Fruit fly (Drosophila melanogaster): ENCODE results near the gene CG7099.

CG7099 gene

DNA sequence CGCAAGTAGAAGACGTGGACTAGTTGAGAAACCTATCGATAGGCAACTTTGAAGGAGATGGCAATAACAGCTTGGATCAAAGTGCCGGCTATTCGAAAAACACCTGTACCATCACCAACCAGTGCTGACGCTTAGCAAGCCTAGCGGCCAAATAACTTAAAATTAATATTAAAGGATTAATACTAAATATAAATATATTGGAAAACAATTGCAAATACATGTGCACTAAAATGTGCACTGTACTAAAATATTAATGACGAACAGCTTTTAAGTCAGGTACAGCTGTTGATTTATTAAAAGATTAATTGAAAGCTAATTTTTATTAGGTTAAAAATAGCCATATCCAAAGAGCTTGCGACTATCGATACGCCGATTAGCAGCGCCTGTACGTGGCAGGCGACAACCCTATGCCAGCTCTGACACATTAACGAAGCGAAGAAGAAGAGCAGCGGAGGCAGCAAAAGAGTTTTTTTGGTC is 8.8 kb upstream of the CG7099 start, which contains the start of the genes CG9302 and beta'COP (continued):
- TF ChIP-seq pfk (GFP tag; optimal IDR thresholded peaks at IDR 0.05) (no peak), CG1832 (GFP tag; optimal IDR thresholded peaks at IDR 0.05) (no peak), CG15073 (GFP tag; optimal IDR thresholded peaks at IDR 0.05) (no peak), CG11085 (GFP tag; IDR thresholded peaks at IDR 0.05) (peak; percentile 50; the same call in 1 of the 2 replicates), Asciz (GFP tag; optimal IDR thresholded peaks at IDR 0.05) (no peak), CG7372 (GFP tag; IDR thresholded peaks at IDR 0.05) (no peak; the same call in 1 of the 2 replicates), HLH3B (GFP tag; IDR thresholded peaks at IDR 0.05) (no peak), Opbp (GFP tag; IDR thresholded peaks at IDR 0.05; ENCODE audit: partially characterized antibody) (peak; percentile 68), Dad (GFP tag; optimal IDR thresholded peaks at IDR 0.05) (peak; percentile 14), Taf1 (GFP tag; IDR thresholded peaks at IDR 0.05) (0 out of 2 replicates have a peak, but pooled peaks have one; percentile 24), disco-r (GFP tag; optimal IDR thresholded peaks at IDR 0.05) (no peak), seq (GFP tag; IDR thresholded peaks at IDR 0.05) (no peak), repo (GFP tag; optimal IDR thresholded peaks at IDR 0.05) (no peak), CG10431 (GFP tag; optimal IDR thresholded peaks at IDR 0.05) (peak; percentile 17), NFAT (GFP tag; IDR thresholded peaks at IDR 0.05) (no peak), Oli (tag; optimal IDR thresholded peaks at IDR 0.05) (peak; percentile 59), CG17612 (GFP tag; IDR thresholded peaks at IDR 0.05) (no peak), rib (GFP tag; IDR thresholded peaks at IDR 0.05) (0 out of 2 replicates have a peak, but pooled peaks have one; percentile 23), CG15479 (GFP tag; optimal IDR thresholded peaks at IDR 0.05) (no peak), CG11695 (GFP tag; IDR thresholded peaks at IDR 0.05) (no peak), Neu2 (GFP tag; optimal IDR thresholded peaks at IDR 0.05; ENCODE audit: borderline replicate concordance) (no peak), CG8924 (tag; optimal IDR thresholded peaks at IDR 0.05) (peak; percentile 72), mirr (GFP tag; optimal IDR thresholded peaks at IDR 0.05) (no peak), Vsx1 (GFP tag; optimal IDR thresholded peaks at IDR 0.05) (no peak), kah (GFP tag; optimal IDR thresholded peaks at IDR 0.05) (peak; percentile 7), pros (GFP tag; optimal IDR thresholded peaks at IDR 0.05) (no peak), bab2 (GFP tag; optimal IDR thresholded peaks at IDR 0.05) (peak; percentile 48), ap (GFP tag; IDR thresholded peaks at IDR 0.05) (no peak), Dek (tag; optimal IDR thresholded peaks at IDR 0.05) (no peak), ash1 (GFP tag; optimal IDR thresholded peaks at IDR 0.05) (no peak), Fer1 (GFP tag; optimal IDR thresholded peaks at IDR 0.05) (peak; percentile 60), hth (optimal IDR thresholded peaks at IDR 0.05) (no peak), Rx (GFP tag; IDR thresholded peaks at IDR 0.05) (0 out of 2 replicates have a peak, but pooled peaks have one; percentile 22), CG1647 (GFP tag; optimal IDR thresholded peaks at IDR 0.05) (peak; percentile 25), CG1233 (GFP tag; optimal IDR thresholded peaks at IDR 0.05) (peak; percentile 36), CG18619 (GFP tag; optimal IDR thresholded peaks at IDR 0.05) (peak; percentile 68), CG11504 (tag; optimal IDR thresholded peaks at IDR 0.05) (no peak), CG30431 (GFP tag; optimal IDR thresholded peaks at IDR 0.05) (peak; percentile 20), corto (GFP tag; optimal IDR thresholded peaks at IDR 0.05) (no peak), CG13424 (tag; optimal IDR thresholded peaks at IDR 0.05) (peak; percentile 78), tgo (GFP tag; IDR thresholded peaks at IDR 0.05) (peak; percentile 54; the same call in 1 of the 3 replicates), ci (GFP tag; IDR thresholded peaks at IDR 0.05) (no peak), en (GFP tag; optimal IDR thresholded peaks at IDR 0.05) (no peak), schlank (tag; optimal IDR thresholded peaks at IDR 0.05) (no peak), Sry-δ (GFP tag; optimal IDR thresholded peaks at IDR 0.05) (peak; percentile 85), GATAe (GFP tag; conservative IDR thresholded peaks at IDR 0.05) (no peak), CG12391 (tag; optimal IDR thresholded peaks at IDR 0.05) (peak; percentile 85), Ptx1 (GFP tag; IDR thresholded peaks at IDR 0.05) (peak; percentile 70), CG3407 (GFP tag; optimal IDR thresholded peaks at IDR 0.05) (no peak), HLH4C (GFP tag; IDR thresholded peaks at IDR 0.05; ENCODE audit: partially characterized antibody) (peak; percentile 72), peb (GFP tag; IDR thresholded peaks at IDR 0.05) (0 out of 2 replicates have a peak, but pooled peaks have one; percentile 25)

All from whole organism, embryonic.